Worm (Caenorhabditis elegans) whole organism, L3 larva: ENCODE data around the gene best-22.

Experiments used
- ama-1 ChIP-seq: fragments of 150-350 bp; optimal IDR thresholded peaks from 2 replicates; lab custom pipeline; 2018
- egl-5 ChIP-seq: fragments of 150-350 bp; optimal IDR thresholded peaks from 2 replicates; lab custom pipeline; 2017; ENCODE audit warnings: missing biosample characterization, missing genetic modification reagents, missing genetic modification characterization, inconsistent platforms
- nhr-12 ChIP-seq: fragments of 150-350 bp; optimal IDR thresholded peaks from 2 replicates; lab custom pipeline; 2014; ENCODE audit warnings: missing biosample characterization, missing genetic modification characterization
- ztf-4 ChIP-seq: fragments of 150-350 bp; optimal IDR thresholded peaks from 2 replicates; lab custom pipeline; 2014; ENCODE audit warnings: missing biosample characterization, missing genetic modification characterization

- TF ChIP-seq egl-5 = no peak
- no peak for TF ChIP-seq ztf-4 (tag; lab: Kevin White, UChicago)
- no peak for TF ChIP-seq ama-1 (lab: Kevin White, UChicago)
- no peak for TF ChIP-seq nhr-12
These were observed 33.1 kb downstream of the best-22 start, which contains the start of gene thn-2 for ce11 chrIV:12382864-12383263.
